Fruit fly (Drosophila melanogaster): ENCODE measurements around the gene fbl.

Gene fbl

DNA sequence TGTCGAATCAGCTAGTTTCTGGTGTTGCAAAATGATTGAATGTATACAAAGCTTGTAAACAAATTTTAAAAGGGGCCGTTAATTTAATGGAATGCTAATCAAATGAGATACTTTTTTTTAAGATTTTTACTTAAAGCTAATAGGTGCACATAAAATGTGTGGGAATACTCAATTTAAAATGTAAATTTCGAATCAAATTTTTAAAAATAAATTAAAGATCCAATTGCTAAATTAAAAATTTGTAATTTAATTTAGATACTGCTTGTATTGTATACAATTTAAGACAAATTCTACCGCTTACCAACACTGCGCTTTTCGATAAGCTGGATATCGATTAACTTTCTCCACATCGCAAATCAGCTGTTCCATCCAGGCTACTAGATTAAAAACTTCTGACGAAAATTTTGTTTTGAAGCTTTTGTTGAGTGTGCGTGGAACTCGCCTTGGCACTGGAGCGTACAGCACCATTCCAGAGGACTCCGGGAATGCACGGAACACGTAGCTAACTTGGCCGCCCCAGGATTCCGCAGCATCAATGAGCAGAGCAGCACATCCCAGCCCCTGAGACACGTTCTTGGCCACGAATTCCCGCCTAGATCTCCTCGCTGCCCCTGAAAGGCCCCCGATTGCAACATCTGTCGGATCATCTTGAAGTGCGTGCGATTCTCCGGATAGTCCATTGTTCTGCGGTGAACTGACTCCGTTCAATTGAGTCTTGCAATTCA is at the start of gene fbl, which contains the start of gene CG5498:
fbl (plus strand) TSS at position 344 of the 725 bp plus-strand sequence.
CG5498 (minus strand) TSS at position 24 of the 725 bp plus-strand sequence.
- TF ChIP-seq usp (GFP tag; optimal IDR thresholded peaks at IDR 0.05) = no peak
- no peak for TF ChIP-seq EcR (GFP tag; optimal IDR thresholded peaks at IDR 0.05)
- TF ChIP-seq CG8478 (optimal IDR thresholded peaks at IDR 0.05) = no peak
- TF ChIP-seq psq (optimal IDR thresholded peaks at IDR 0.05) = no peak
- TF ChIP-seq pan (optimal IDR thresholded peaks at IDR 0.05) = no peak
- TF ChIP-seq Dll (optimal IDR thresholded peaks at IDR 0.05) = no peak

dm6 chr3L:20342334-20342733 is 41.9 kb upstream of the fbl start, which contains the start of gene Spn77Bc:
Gene Spn77Bc, plus strand, starts transcription at chr3L:20342634.
- no peak for TF ChIP-seq psq (optimal IDR thresholded peaks at IDR 0.05)
- no peak for TF ChIP-seq EcR (GFP tag; optimal IDR thresholded peaks at IDR 0.05)
- TF ChIP-seq usp (GFP tag; optimal IDR thresholded peaks at IDR 0.05) = no peak
- TF ChIP-seq Dll (optimal IDR thresholded peaks at IDR 0.05) = no peak
- TF ChIP-seq pan (optimal IDR thresholded peaks at IDR 0.05) = no peak
- no peak for TF ChIP-seq CG8478 (optimal IDR thresholded peaks at IDR 0.05)

DNA sequence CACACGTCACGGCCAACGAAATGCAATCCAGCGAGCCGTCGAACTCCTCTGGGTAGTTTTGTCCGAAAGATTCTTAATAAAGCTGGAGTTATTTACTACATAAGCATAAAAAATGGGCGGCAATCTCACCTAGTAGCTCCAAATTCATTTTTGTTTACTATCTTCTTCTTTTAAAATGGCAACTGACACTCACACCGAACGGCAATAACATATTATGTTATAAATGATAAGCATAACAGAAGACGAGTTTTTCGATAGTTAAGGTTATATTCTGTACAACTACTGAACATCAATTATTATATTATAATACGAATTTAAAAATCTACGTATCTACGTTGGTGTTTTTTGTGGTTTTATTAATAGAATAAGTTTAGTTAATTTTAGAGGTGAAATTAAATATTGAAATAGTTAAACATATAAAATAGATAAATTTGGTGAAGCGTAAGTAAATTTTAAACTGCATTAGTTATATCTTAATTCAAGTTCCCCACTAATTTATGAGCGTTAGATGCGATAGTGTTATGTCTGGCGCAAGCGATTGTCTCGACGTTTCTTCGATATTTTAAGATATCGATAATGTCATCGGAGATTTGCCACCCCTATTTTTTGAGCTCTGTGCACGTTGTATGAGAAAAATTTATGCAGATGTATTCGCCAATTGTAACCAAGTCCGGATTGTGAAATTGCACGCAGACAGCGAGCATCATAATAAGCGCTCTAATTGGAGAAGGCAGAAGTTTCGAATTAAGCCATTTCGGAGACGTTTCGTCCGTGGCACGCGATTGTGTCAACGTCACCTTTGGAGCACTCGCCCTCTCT is 36.3 kb upstream of the fbl start, which contains the start of the genes Rbbp5 and eRF1:
Rbbp5 (minus strand) TSS at position 181 of the 819 bp plus-strand sequence.
eRF1 (plus strand) TSS at position 594 of the 819 bp plus-strand sequence.
- TF ChIP-seq CG8478 (optimal IDR thresholded peaks at IDR 0.05) = no peak
- no peak for TF ChIP-seq pan (optimal IDR thresholded peaks at IDR 0.05)
- no peak for TF ChIP-seq psq (optimal IDR thresholded peaks at IDR 0.05)
- TF ChIP-seq Dll (optimal IDR thresholded peaks at IDR 0.05) = no peak
- no peak for TF ChIP-seq usp (GFP tag; optimal IDR thresholded peaks at IDR 0.05)
- no peak for TF ChIP-seq EcR (GFP tag; optimal IDR thresholded peaks at IDR 0.05)

- no peak for TF ChIP-seq Dll (optimal IDR thresholded peaks at IDR 0.05)
- no peak for TF ChIP-seq psq (optimal IDR thresholded peaks at IDR 0.05)
- no peak for TF ChIP-seq usp (GFP tag; optimal IDR thresholded peaks at IDR 0.05)
- TF ChIP-seq pan (optimal IDR thresholded peaks at IDR 0.05) = no peak
- TF ChIP-seq EcR (GFP tag; optimal IDR thresholded peaks at IDR 0.05) = peak in 1 of 2 experiments; percentile 10
- TF ChIP-seq CG8478 (optimal IDR thresholded peaks at IDR 0.05) = no peak
Measured at dm6 chr3L:20348581-20349093, 35.6 kb upstream of the fbl start.

- TF ChIP-seq EcR (GFP tag; optimal IDR thresholded peaks at IDR 0.05) (peak in 1 of 2 experiments; percentile 85), pan (optimal IDR thresholded peaks at IDR 0.05) (no peak)
Measured at dm6 chr3L:20349333-20349924, 34.8 kb upstream of the fbl start.

DNA sequence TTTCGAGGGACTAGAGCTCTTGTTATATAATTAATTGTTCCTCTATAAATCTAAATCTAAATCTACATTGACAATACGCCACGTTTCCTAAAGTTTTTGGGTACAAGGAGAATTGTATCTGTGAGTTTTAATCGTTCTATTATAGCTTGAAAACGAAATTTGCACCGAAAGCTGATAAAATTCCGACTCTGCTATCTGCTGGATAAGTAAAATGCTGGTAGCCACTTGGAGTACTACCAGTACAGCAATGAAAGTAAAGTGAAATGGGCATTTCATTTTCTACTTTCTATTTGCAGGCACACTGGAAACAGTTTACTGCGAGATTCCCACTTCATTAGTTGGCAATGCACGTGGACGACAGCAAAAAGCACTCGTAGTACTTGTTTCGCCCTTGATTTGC is 31.1 kb upstream of the fbl start, which contains the start of gene CG5618:
CG5618 (plus strand) TSS at position 301 of the 400 bp plus-strand sequence.
- TF ChIP-seq Dll (optimal IDR thresholded peaks at IDR 0.05) (no peak), usp (GFP tag; optimal IDR thresholded peaks at IDR 0.05) (no peak), CG8478 (optimal IDR thresholded peaks at IDR 0.05) (no peak), EcR (GFP tag; optimal IDR thresholded peaks at IDR 0.05) (no peak), pan (optimal IDR thresholded peaks at IDR 0.05) (no peak), psq (optimal IDR thresholded peaks at IDR 0.05) (no peak)

- TF ChIP-seq EcR (GFP tag; optimal IDR thresholded peaks at IDR 0.05) (no peak), psq (optimal IDR thresholded peaks at IDR 0.05) (no peak), pan (optimal IDR thresholded peaks at IDR 0.05) (no peak), usp (GFP tag; optimal IDR thresholded peaks at IDR 0.05) (no peak), Dll (optimal IDR thresholded peaks at IDR 0.05) (no peak), CG8478 (optimal IDR thresholded peaks at IDR 0.05) (no peak)
Measured at dm6 chr3L:20353726-20354332, 30.4 kb upstream of the fbl start.

DNA sequence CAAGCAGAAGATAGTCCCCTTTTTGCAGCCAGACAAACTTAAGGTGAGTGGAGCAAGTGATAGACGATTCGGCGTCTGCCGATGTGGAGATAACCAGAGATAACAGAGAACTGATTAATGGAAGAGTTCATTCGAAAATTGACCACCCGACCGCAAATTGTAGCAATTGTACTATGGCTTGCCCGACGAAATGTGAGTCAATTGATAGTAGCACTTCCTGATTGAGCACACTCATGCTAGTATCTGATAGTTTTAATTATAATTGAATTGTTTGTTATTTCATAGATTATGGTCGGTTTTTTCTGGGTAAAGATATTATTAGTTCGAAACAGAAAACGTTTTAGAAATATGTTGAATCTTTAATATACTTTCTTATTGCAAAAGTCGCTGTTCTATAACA is 29.9 kb upstream of the fbl start:
- TF ChIP-seq pan (optimal IDR thresholded peaks at IDR 0.05) (no peak), EcR (GFP tag; optimal IDR thresholded peaks at IDR 0.05) (no peak)

DNA sequence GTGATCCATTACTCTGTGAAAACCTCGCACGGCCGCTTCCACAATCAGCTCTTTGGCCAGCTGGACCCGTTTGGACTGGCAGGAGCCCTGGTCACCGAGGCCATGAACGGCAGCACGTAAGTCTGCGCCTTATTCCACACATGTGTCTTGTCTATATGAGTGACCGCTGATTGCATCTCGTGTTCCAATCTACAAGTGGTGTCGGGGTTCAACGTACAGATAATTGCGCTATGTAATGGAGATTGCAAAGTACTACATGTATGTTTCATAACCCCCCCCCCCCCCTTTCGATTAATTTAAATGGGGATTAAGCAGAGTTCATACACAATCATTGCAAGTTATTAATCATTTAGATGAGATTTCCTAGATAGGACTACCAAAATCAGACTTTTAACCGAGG is 29.4 kb upstream of the fbl start:
- TF ChIP-seq Dll (optimal IDR thresholded peaks at IDR 0.05) = no peak
- TF ChIP-seq EcR (GFP tag; optimal IDR thresholded peaks at IDR 0.05) = no peak
- TF ChIP-seq pan (optimal IDR thresholded peaks at IDR 0.05) = no peak
- TF ChIP-seq usp (GFP tag; optimal IDR thresholded peaks at IDR 0.05) = no peak
- TF ChIP-seq CG8478 (optimal IDR thresholded peaks at IDR 0.05) = no peak
- TF ChIP-seq psq (optimal IDR thresholded peaks at IDR 0.05) = no peak

dm6 chr3L:20356613-20357012 is 27.6 kb upstream of the fbl start, which contains the start of gene kin17:
Gene kin17, plus strand, starts transcription at chr3L:20356807.
- TF ChIP-seq usp (GFP tag; optimal IDR thresholded peaks at IDR 0.05) = no peak
- no peak for TF ChIP-seq Dll (optimal IDR thresholded peaks at IDR 0.05)
- TF ChIP-seq pan (optimal IDR thresholded peaks at IDR 0.05) = no peak
- TF ChIP-seq EcR (GFP tag; optimal IDR thresholded peaks at IDR 0.05) = no peak
- TF ChIP-seq psq (optimal IDR thresholded peaks at IDR 0.05) = no peak
- TF ChIP-seq CG8478 (optimal IDR thresholded peaks at IDR 0.05) = no peak

DNA sequence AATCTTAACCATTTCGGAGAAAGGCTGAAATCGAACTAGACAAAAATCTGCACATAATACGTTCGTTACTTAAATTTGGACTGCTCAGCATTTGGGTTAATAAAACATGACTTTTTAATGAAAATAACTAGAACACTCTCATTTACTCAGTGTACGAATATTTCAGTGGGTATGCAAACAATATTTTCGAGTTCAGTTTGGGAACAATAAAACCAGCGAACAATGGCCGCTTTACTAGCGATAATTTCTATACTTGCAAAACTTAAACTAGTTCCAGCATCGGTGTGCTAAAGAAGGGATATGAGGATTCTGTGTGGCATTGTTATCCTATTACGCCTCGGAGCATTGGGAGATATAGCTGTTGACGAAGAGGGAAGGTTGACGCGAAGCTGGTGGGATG is 26.0 kb upstream of the fbl start, which contains the start of gene CG5665:
CG5665 (plus strand) TSS at position 301 of the 400 bp plus-strand sequence.
- TF ChIP-seq usp (GFP tag; optimal IDR thresholded peaks at IDR 0.05) (no peak), psq (optimal IDR thresholded peaks at IDR 0.05) (no peak), EcR (GFP tag; optimal IDR thresholded peaks at IDR 0.05) (no peak), CG8478 (optimal IDR thresholded peaks at IDR 0.05) (no peak), pan (optimal IDR thresholded peaks at IDR 0.05) (no peak), Dll (optimal IDR thresholded peaks at IDR 0.05) (no peak)

Data from whole organism.